Worm (Caenorhabditis elegans): Measurements from ENCODE around the gene pigb-1.

ce11 chrII:4975311-4975710 is 17.6 kb downstream of the pigb-1 start:
- no peak for TF ChIP-seq nhr-28 (tag; optimal IDR thresholded peaks at IDR 0.05)
- no peak for TF ChIP-seq lin-13 (tag; optimal IDR thresholded peaks at IDR 0.05)
- TF ChIP-seq ham-2 (GFP tag; optimal IDR thresholded peaks at IDR 0.05), result no peak
- TF ChIP-seq lsy-2 (tag; optimal IDR thresholded peaks at IDR 0.05), result no peak
- no peak for TF ChIP-seq blmp-1 (tag; optimal IDR thresholded peaks at IDR 0.05)
- TF ChIP-seq nhr-76 (tag; optimal IDR thresholded peaks at IDR 0.05), result no peak
- no peak for TF ChIP-seq unc-39 (tag; optimal IDR thresholded peaks at IDR 0.05)
- TF ChIP-seq unc-62 (GFP tag; optimal IDR thresholded peaks at IDR 0.05), result no peak

Measured in whole organism, mixed stage, embryonic.